Fruit fly (Drosophila melanogaster): ENCODE results near the gene CG1394.

Gene CG1394

DNA sequence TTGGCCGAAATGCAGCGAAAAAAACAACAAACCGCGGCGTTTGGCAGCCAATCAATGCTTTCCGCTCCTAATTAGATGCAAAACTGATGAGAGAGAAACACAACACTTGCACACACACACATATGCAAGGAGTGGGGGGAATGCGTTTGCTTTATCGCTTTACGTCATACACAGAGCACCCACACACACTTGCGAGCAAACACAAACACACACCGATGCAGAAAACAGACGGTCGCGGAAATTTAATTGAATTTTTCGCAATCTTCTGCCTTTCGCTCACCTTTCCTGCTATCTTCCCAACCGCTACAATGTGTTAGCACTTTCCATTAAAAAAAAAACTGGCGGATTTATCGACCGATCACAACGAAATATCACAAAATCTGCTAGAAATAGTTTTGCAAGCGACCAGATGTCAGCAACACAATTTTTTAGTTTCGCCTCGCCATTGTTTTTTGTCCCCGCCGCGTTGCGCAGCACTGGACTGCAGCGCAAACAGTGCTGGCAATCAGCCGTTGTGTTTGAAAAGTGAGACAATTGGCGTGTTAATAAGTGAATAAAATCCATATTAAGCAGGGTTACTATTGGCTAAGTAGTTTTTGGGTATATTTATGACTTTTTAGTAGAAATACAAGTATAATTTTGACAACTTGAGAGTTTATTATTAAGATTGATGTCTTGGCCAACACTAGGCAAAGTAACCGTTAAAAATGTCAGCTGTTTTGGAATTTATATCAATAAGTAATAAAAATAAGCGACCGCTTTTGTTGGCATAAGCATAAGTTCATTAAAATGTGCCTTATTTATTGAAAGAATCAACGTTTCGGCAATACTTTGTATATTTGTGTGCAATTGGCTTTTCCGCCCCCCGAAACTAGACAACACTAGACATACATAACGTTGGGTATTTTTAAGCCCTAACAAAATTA lies 33.6 kb downstream of the CG1394 start, which contains the start of gene Klp10A (continued):
- TF ChIP-seq Ets97D (GFP tag; optimal IDR thresholded peaks at IDR 0.05) (no peak), Ptx1 (GFP tag; IDR thresholded peaks at IDR 0.05) (no peak), Dll (GFP tag; IDR thresholded peaks at IDR 0.05; ENCODE audit: partially characterized antibody) (no peak), sens-2 (GFP tag; IDR thresholded peaks at IDR 0.05) (no peak), repo (GFP tag; optimal IDR thresholded peaks at IDR 0.05) (no peak), Stat92E (GFP tag; optimal IDR thresholded peaks at IDR 0.05) (no peak), CG16815 (GFP tag; optimal IDR thresholded peaks at IDR 0.05) (no peak), az2 (GFP tag; optimal IDR thresholded peaks at IDR 0.05) (no peak), fru (optimal IDR thresholded peaks at IDR 0.05) (no peak), Atf3 (GFP tag; optimal IDR thresholded peaks at IDR 0.05) (no peak), CG13296 (GFP tag; optimal IDR thresholded peaks at IDR 0.05) (no peak), da (GFP tag; optimal IDR thresholded peaks at IDR 0.05) (no peak), nmo (GFP tag; optimal IDR thresholded peaks at IDR 0.05) (no peak), Ravus (GFP tag; IDR thresholded peaks at IDR 0.05) (no peak), crol (GFP tag; IDR thresholded peaks at IDR 0.05) (no peak), TFAM (GFP tag; optimal IDR thresholded peaks at IDR 0.05) (no peak), mam (GFP tag; optimal IDR thresholded peaks at IDR 0.05) (peak; percentile 42), CG9609 (GFP tag; optimal IDR thresholded peaks at IDR 0.05) (no peak), sr (GFP tag; IDR thresholded peaks at IDR 0.05) (no peak), B-H1 (GFP tag; IDR thresholded peaks at IDR 0.05) (no peak), CG11723 (GFP tag; optimal IDR thresholded peaks at IDR 0.05) (peak; percentile 22), CG31224 (GFP tag; IDR thresholded peaks at IDR 0.05) (no peak), CG8388 (GFP tag; optimal IDR thresholded peaks at IDR 0.05) (no peak), yki (optimal IDR thresholded peaks at IDR 0.05) (no peak), Scr (GFP tag; IDR thresholded peaks at IDR 0.05; ENCODE audit: partially characterized antibody) (no peak), CG7963 (GFP tag; IDR thresholded peaks at IDR 0.05; ENCODE audit: partially characterized antibody) (no peak), hth (optimal IDR thresholded peaks at IDR 0.05) (no peak), H2.0 (GFP tag; IDR thresholded peaks at IDR 0.05) (no peak), D (optimal IDR thresholded peaks at IDR 0.05) (no peak), D (GFP tag; optimal IDR thresholded peaks at IDR 0.05) (peak; percentile 23), mld (GFP tag; IDR thresholded peaks at IDR 0.05; ENCODE audit: partially characterized antibody) (no peak), CG3726 (GFP tag; IDR thresholded peaks at IDR 0.05) (no peak), CG13624 (GFP tag; optimal IDR thresholded peaks at IDR 0.05) (peak; percentile 2), dpn (GFP tag; optimal IDR thresholded peaks at IDR 0.05) (peak in 1 of 2 experiments; percentile 35), CG13424 (tag; optimal IDR thresholded peaks at IDR 0.05) (no peak), B-H2 (GFP tag; optimal IDR thresholded peaks at IDR 0.05) (no peak), Dek (tag; optimal IDR thresholded peaks at IDR 0.05) (no peak), Ets65A (GFP tag) (no peak), luna (GFP tag; optimal IDR thresholded peaks at IDR 0.05) (no peak), tgo (GFP tag; IDR thresholded peaks at IDR 0.05) (no peak), Bteb2 (GFP tag; optimal IDR thresholded peaks at IDR 0.05) (no peak), CG7372 (GFP tag; IDR thresholded peaks at IDR 0.05) (no peak), CG32767 (GFP tag; IDR thresholded peaks at IDR 0.05) (0 out of 2 replicates have a peak, but pooled peaks have one; percentile 24), Ssrp (tag; optimal IDR thresholded peaks at IDR 0.05) (no peak), pho (GFP tag; optimal IDR thresholded peaks at IDR 0.05) (peak; percentile 7), CG3163 (GFP tag; optimal IDR thresholded peaks at IDR 0.05) (no peak), GATAe (GFP tag; conservative IDR thresholded peaks at IDR 0.05) (no peak), C15 (GFP tag; IDR thresholded peaks at IDR 0.05) (no peak), Dip2 (GFP tag; IDR thresholded peaks at IDR 0.05) (no peak), slou (GFP tag; optimal IDR thresholded peaks at IDR 0.05) (no peak), Mrtf (GFP tag; IDR thresholded peaks at IDR 0.05) (no peak), btn (GFP tag; optimal IDR thresholded peaks at IDR 0.05) (no peak)
